Fruit fly (Drosophila melanogaster) whole organism, prepupa: ENCODE data around the gene Vm26Ab.

Experiments
- CG8119 ChIP-seq: fragments of 200-800 bp; sonication (Bioruptor generic); IDR thresholded peaks from 3 replicates; pipeline ENCODE4 v1.3.6; 2022; ENCODE audit warnings: missing biosample characterization, missing genetic modification characterization
- Ets96B ChIP-seq: fragments of 200-800 bp; optimal IDR thresholded peaks from 2 replicates; lab custom pipeline; 2019; ENCODE audit warnings: missing biosample characterization, mild to moderate bottlenecking, missing genetic modification characterization, moderate library complexity
- Hr39 ChIP-seq: fragments of 200-800 bp; sonication (Bioruptor generic); optimal IDR thresholded peaks from 2 replicates; lab custom pipeline; 2016; ENCODE audit warnings: missing biosample characterization, missing genetic modification characterization

dm6 chr2L:5997609-5998229 lies 40.9 kb downstream of the Vm26Ab start:
- TF ChIP-seq Hr39 (GFP tag; lab: Kevin White, UChicago), result no peak
- no peak for TF ChIP-seq Ets96B
- peak; percentile 35; the same call in 1 of the 3 replicates for TF ChIP-seq CG8119 (GFP tag; lab: Robert Waterston, UW)
